Worm (Caenorhabditis elegans) whole organism, L3 larva: Measurements from ENCODE around the gene K02D10.3.

Experiments used
- egl-27 ChIP-seq: sonication (generic microtip); optimal IDR thresholded peaks from 4 replicates; lab custom pipeline; 2017; ENCODE audit warnings: missing biosample characterization, missing genetic modification reagents, missing genetic modification characterization
- elt-1 ChIP-seq: fragments of 150-350 bp; optimal IDR thresholded peaks from 2 replicates; lab custom pipeline; 2014; ENCODE audit warnings: missing biosample characterization, missing genetic modification characterization
- nhr-11 ChIP-seq: fragments of 150-350 bp; optimal IDR thresholded peaks from 2 replicates; lab custom pipeline; 2014; ENCODE audit warnings: missing biosample characterization, missing genetic modification characterization
- nhr-67 ChIP-seq: fragments of 150-350 bp; optimal IDR thresholded peaks from 2 replicates; lab custom pipeline; 2014; ENCODE audit warnings: missing biosample characterization, missing genetic modification characterization
- zag-1 ChIP-seq: fragments of 150-350 bp; optimal IDR thresholded peaks from 2 replicates; lab custom pipeline; 2014; ENCODE audit warnings: missing biosample characterization, missing genetic modification characterization

DNA sequence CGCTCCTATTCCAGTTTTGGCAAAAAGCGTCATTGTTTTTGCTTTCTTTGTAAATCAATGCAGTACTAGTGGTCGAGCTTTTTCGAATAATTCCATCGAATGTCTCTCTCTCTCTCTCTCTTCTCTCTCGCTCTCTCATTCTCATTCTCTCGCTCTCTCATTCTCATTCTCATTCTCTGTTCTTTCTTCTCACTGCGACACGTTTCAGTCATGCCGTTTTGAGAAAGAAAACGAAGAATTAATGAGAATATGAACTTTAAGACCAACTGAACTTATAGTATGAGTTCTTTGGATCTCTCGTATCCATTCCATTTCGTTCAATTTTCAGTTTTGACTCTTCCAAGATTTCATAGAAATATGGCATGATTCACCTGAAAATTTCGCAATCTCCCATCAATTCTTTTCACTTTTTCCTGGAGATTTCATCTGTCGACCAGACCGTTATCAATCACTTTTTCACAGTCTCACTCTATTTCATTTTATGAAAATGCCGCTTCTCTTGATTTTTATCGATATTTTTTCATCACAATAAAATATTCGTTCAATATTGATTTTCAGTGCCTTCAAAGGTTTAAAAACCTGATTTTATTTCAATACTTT is 777 bp upstream of the K02D10.3 start:
- TF ChIP-seq nhr-67 (tag; lab: Kevin White, UChicago) (no peak), nhr-11 (no peak), egl-27 (no peak), zag-1 (tag; lab: Kevin White, UChicago) (no peak), elt-1 (tag; lab: Kevin White, UChicago) (no peak)
